In genomic region chr3R:6229055-6229841, dm6 we compare ENCODE assay signal across 5 fruit fly cellular contexts.
TF ChIP-seq lines count a peak whose summit lies in the region.

No protein-coding gene starts in this region.

- TF ChIP-seq CTCF in whole organism, embryonic (GFP tag; optimal IDR thresholded peaks at IDR 0.05; lab: Kevin White, UChicago), result no peak

TF ChIP-seq in whole organism, 6 proteins besides CTCF, POLR2A, EP300 and RAD21:
- TF ChIP-seq Dll (optimal IDR thresholded peaks at IDR 0.05; lab: Kevin White, UChicago) (peak; percentile 37), usp (GFP tag; optimal IDR thresholded peaks at IDR 0.05; lab: Kevin White, UChicago) (no peak)

TF ChIP-seq in whole organism, embryonic, 481 proteins besides CTCF, POLR2A, EP300 and RAD21 (continues in another document):
- peak; percentile 26 for TF ChIP-seq pnt (GFP tag; optimal IDR thresholded peaks at IDR 0.05; lab: Kevin White, UChicago)
- peak; percentile 1 for TF ChIP-seq pum (GFP tag; optimal IDR thresholded peaks at IDR 0.05; lab: Kevin White, UChicago)
- TF ChIP-seq CG7745 (tag; optimal IDR thresholded peaks at IDR 0.05; lab: Kevin White, UChicago), result no peak
- TF ChIP-seq chif (GFP tag; optimal IDR thresholded peaks at IDR 0.05; lab: Kevin White, UChicago), result peak in 1 of 2 experiments; percentile 5
- peak; percentile 9 for TF ChIP-seq ewg (GFP tag; optimal IDR thresholded peaks at IDR 0.05; lab: Kevin White, UChicago)
- peak; percentile 56 for TF ChIP-seq gem (tag; optimal IDR thresholded peaks at IDR 0.05; lab: Kevin White, UChicago)
- peak; percentile 51; the same call in 1 of the 3 replicates for TF ChIP-seq CG17361 (GFP tag; IDR thresholded peaks at IDR 0.05; lab: Robert Waterston, UW)
- peak; percentile 25 for TF ChIP-seq CoRest (tag; optimal IDR thresholded peaks at IDR 0.05; lab: Kevin White, UChicago)
- peak; percentile 38 for TF ChIP-seq CG2678 (tag; optimal IDR thresholded peaks at IDR 0.05; lab: Kevin White, UChicago)
- peak; percentile 15 for TF ChIP-seq CG8924 (tag; optimal IDR thresholded peaks at IDR 0.05; lab: Kevin White, UChicago)
- no peak for TF ChIP-seq lmd (GFP tag; IDR thresholded peaks at IDR 0.05; lab: Robert Waterston, UW)
- TF ChIP-seq grau (tag; optimal IDR thresholded peaks at IDR 0.05; lab: Kevin White, UChicago), result peak; percentile 22
- TF ChIP-seq CG8281 (tag; optimal IDR thresholded peaks at IDR 0.05; lab: Kevin White, UChicago), result no peak
- TF ChIP-seq Ets65A (GFP tag; lab: Kevin White, UChicago), result peak; percentile 56
- peak; percentile 39 for TF ChIP-seq CG7556 (GFP tag; optimal IDR thresholded peaks at IDR 0.05; lab: Kevin White, UChicago)
- peak; percentile 31 for TF ChIP-seq Sox100B (GFP tag; optimal IDR thresholded peaks at IDR 0.05; lab: Kevin White, UChicago)
- peak; percentile 24 for TF ChIP-seq az2 (GFP tag; optimal IDR thresholded peaks at IDR 0.05; lab: Kevin White, UChicago)
- TF ChIP-seq CG31441 (GFP tag; IDR thresholded peaks at IDR 0.05; lab: Robert Waterston, UW), result peak; percentile 62
- peak; percentile 59 for TF ChIP-seq CG11504 (tag; optimal IDR thresholded peaks at IDR 0.05; lab: Kevin White, UChicago)
- TF ChIP-seq Asciz (GFP tag; optimal IDR thresholded peaks at IDR 0.05; lab: Kevin White, UChicago), result peak; percentile 20
- no peak for TF ChIP-seq sc (optimal IDR thresholded peaks at IDR 0.05; lab: Kevin White, UChicago)
- peak; percentile 53 for TF ChIP-seq sc (GFP tag; optimal IDR thresholded peaks at IDR 0.05; lab: Kevin White, UChicago)

TF ChIP-seq in whole organism, prepupa, 60 proteins besides CTCF, POLR2A, EP300 and RAD21 (continues in another document):
- TF ChIP-seq CG6276 (GFP tag; optimal IDR thresholded peaks at IDR 0.05; lab: Kevin White, UChicago) (no peak), fkh (GFP tag; optimal IDR thresholded peaks at IDR 0.05; lab: Kevin White, UChicago) (no peak), Lpt (GFP tag; optimal IDR thresholded peaks at IDR 0.05; lab: Kevin White, UChicago) (no peak), Hr39 (GFP tag; optimal IDR thresholded peaks at IDR 0.05; lab: Kevin White, UChicago) (no peak), salr (GFP tag; optimal IDR thresholded peaks at IDR 0.05; lab: Kevin White, UChicago) (peak in 1 of 2 experiments; percentile 32), acj6 (GFP tag; optimal IDR thresholded peaks at IDR 0.05; lab: Kevin White, UChicago) (peak; percentile 52), CG10631 (GFP tag; optimal IDR thresholded peaks at IDR 0.05; lab: Kevin White, UChicago) (peak; percentile 18), OdsH (GFP tag; optimal IDR thresholded peaks at IDR 0.05; lab: Kevin White, UChicago) (peak; percentile 60), dac (GFP tag; optimal IDR thresholded peaks at IDR 0.05; lab: Kevin White, UChicago) (peak; percentile 68), net (GFP tag; optimal IDR thresholded peaks at IDR 0.05; lab: Kevin White, UChicago) (peak; percentile 7), CG8632 (GFP tag; optimal IDR thresholded peaks at IDR 0.05; lab: Kevin White, UChicago) (peak; percentile 28), Eip78C (GFP tag; lab: Kevin White, UChicago) (peak; percentile 79), CG34406 (GFP tag; optimal IDR thresholded peaks at IDR 0.05; lab: Kevin White, UChicago) (peak; percentile 51), Sox14 (GFP tag; optimal IDR thresholded peaks at IDR 0.05; lab: Kevin White, UChicago) (peak; percentile 9), CG4318 (GFP tag; optimal IDR thresholded peaks at IDR 0.05; lab: Kevin White, UChicago) (peak; percentile 60), Eip75B (GFP tag; optimal IDR thresholded peaks at IDR 0.05; lab: Kevin White, UChicago) (peak; percentile 34), achi (GFP tag; optimal IDR thresholded peaks at IDR 0.05; lab: Kevin White, UChicago) (peak; percentile 44), CG15336 (GFP tag; IDR thresholded peaks at IDR 0.05; lab: Robert Waterston, UW) (peak; percentile 31; the same call in 1 of the 2 replicates), CG11902 (GFP tag; optimal IDR thresholded peaks at IDR 0.05; lab: Kevin White, UChicago) (peak; percentile 48), svp (GFP tag; lab: Kevin White, UChicago) (peak; percentile 37), CG6808 (GFP tag; optimal IDR thresholded peaks at IDR 0.05; lab: Kevin White, UChicago) (no peak), Met (GFP tag; optimal IDR thresholded peaks at IDR 0.05; lab: Kevin White, UChicago) (peak; percentile 8), Sox15 (GFP tag; optimal IDR thresholded peaks at IDR 0.05; lab: Kevin White, UChicago) (peak; percentile 40)

TF ChIP-seq in whole organism, pupa, 21 proteins besides CTCF, POLR2A, EP300 and RAD21:
- no peak for TF ChIP-seq D1 (tag; optimal IDR thresholded peaks at IDR 0.05; lab: Kevin White, UChicago)
- TF ChIP-seq CG14655 (GFP tag; optimal IDR thresholded peaks at IDR 0.05; lab: Kevin White, UChicago), result peak; percentile 31
- no peak for TF ChIP-seq CG4496 (GFP tag; IDR thresholded peaks at IDR 0.05; lab: Robert Waterston, UW)
- no peak for TF ChIP-seq CG34367 (tag; optimal IDR thresholded peaks at IDR 0.05; lab: Kevin White, UChicago)
- TF ChIP-seq Pif1B (GFP tag; optimal IDR thresholded peaks at IDR 0.05; lab: Kevin White, UChicago), result no peak
- peak; percentile 38 for TF ChIP-seq CG8301 (tag; optimal IDR thresholded peaks at IDR 0.05; lab: Kevin White, UChicago)
- no peak for TF ChIP-seq Pif1A (GFP tag; optimal IDR thresholded peaks at IDR 0.05; lab: Kevin White, UChicago)
- no peak for TF ChIP-seq CG12605 (GFP tag; IDR thresholded peaks at IDR 0.05; lab: Robert Waterston, UW)
- no peak for TF ChIP-seq gl (tag; optimal IDR thresholded peaks at IDR 0.05; lab: Kevin White, UChicago)
- no peak for TF ChIP-seq fd96Ca (GFP tag; IDR thresholded peaks at IDR 0.05; lab: Robert Waterston, UW)
- no peak for TF ChIP-seq CG32121 (GFP tag; IDR thresholded peaks at IDR 0.05; lab: Robert Waterston, UW)
- no peak for TF ChIP-seq CG15710 (tag; optimal IDR thresholded peaks at IDR 0.05; lab: Kevin White, UChicago)
- TF ChIP-seq Ets98B (GFP tag; IDR thresholded peaks at IDR 0.05; lab: Robert Waterston, UW), result no peak
- TF ChIP-seq CG17806 (tag; optimal IDR thresholded peaks at IDR 0.05; lab: Kevin White, UChicago), result no peak
- TF ChIP-seq Snoo (tag; optimal IDR thresholded peaks at IDR 0.05; lab: Kevin White, UChicago), result no peak
- TF ChIP-seq CG10348 (GFP tag; IDR thresholded peaks at IDR 0.05; lab: Robert Waterston, UW), result no peak
- TF ChIP-seq CG9948 (tag; optimal IDR thresholded peaks at IDR 0.05; lab: Kevin White, UChicago), result no peak
- peak; percentile 46 for TF ChIP-seq CG13204 (GFP tag; optimal IDR thresholded peaks at IDR 0.05; lab: Kevin White, UChicago)
- no peak for TF ChIP-seq CG8159 (tag; optimal IDR thresholded peaks at IDR 0.05; lab: Kevin White, UChicago)

TF ChIP-seq in whole organism, wandering third instar larva, 38 proteins besides CTCF, POLR2A, EP300 and RAD21:
- TF ChIP-seq Rel (GFP tag; optimal IDR thresholded peaks at IDR 0.05; lab: Kevin White, UChicago), result no peak
- peak; percentile 57 for TF ChIP-seq Rel (tag; optimal IDR thresholded peaks at IDR 0.05; lab: Kevin White, UChicago)
- no peak for TF ChIP-seq Myc (optimal IDR thresholded peaks at IDR 0.05; lab: Kevin White, UChicago)
